Fruit fly (Drosophila melanogaster): ENCODE measurements around the gene Edem1.

Edem1 gene

DNA sequence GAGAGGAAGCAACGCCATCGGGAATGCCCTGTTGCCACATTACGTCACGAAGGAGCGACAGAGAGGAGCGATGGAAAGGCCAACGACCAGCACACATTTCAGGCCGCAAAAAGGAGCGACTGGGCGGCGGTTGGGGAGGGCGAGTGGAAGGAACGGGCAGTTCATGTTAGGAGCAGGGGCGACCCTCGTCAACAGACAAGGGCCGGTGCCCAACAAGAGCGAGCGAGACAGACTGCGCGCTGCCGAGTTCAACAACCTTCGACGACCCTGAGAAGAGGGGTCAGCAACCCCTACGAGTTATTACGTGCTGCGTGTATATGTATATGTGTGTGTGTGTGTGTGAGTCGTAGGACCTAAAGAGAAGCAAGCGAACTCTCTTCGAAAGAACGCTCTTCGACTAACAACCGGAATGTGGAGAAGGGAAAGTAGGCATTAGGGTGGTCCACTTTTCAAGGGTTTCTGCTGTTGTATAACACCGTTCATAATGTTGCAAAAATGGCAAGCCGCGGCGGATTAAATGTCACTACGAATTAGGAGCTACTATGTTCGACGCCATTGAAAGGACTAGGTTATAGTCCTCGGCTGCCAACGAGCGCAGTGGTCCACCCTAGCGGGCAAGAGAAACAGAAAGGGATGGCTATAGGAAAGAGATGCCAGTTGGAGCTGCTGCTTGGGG is 42.9 kb upstream of the Edem1 start (continued):
- TF ChIP-seq prd (optimal IDR thresholded peaks at IDR 0.05) (no peak), prd (GFP tag; IDR thresholded peaks at IDR 0.05) (peak; percentile 91), vfl (GFP tag; optimal IDR thresholded peaks at IDR 0.05) (peak; percentile 84), kay (GFP tag; optimal IDR thresholded peaks at IDR 0.05) (peak; percentile 78), HLH54F (GFP tag; optimal IDR thresholded peaks at IDR 0.05) (peak; percentile 95), Sox102F (GFP tag; optimal IDR thresholded peaks at IDR 0.05) (peak; percentile 96), ERR (GFP tag; optimal IDR thresholded peaks at IDR 0.05) (peak; percentile 91), ssp (GFP tag; IDR thresholded peaks at IDR 0.05) (peak; percentile 77), lab (GFP tag; optimal IDR thresholded peaks at IDR 0.05) (peak; percentile 98), CG1233 (GFP tag; optimal IDR thresholded peaks at IDR 0.05) (peak; percentile 95), toy (GFP tag; IDR thresholded peaks at IDR 0.05) (peak; percentile 85), tna (GFP tag; IDR thresholded peaks at IDR 0.05; ENCODE audit: partially characterized antibody) (no peak), twi (tag; optimal IDR thresholded peaks at IDR 0.05) (peak; percentile 76), CG11504 (tag; optimal IDR thresholded peaks at IDR 0.05) (peak; percentile 94), CG14965 (GFP tag; optimal IDR thresholded peaks at IDR 0.05; ENCODE audit: borderline replicate concordance) (peak; percentile 75), Dek (tag; optimal IDR thresholded peaks at IDR 0.05) (peak; percentile 93)

DNA sequence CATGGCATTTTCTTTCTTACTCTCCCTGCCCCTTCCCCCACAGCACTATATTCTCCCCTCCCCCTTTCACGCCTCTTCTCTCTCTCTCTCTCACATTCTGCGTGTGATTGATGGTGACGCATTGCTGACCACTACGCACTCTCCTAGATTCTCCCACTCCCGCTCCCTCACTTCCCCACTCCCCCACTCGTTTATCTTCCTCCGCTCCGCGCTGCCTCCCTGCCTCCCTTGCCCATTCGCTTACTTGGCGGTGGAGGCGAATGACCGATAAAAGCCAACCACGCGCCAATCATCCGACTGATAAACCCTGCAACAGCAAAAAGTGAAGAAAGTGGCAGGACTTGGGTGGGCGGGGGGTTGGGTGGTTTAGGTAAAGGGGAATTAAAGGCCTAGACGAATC is 41.7 kb upstream of the Edem1 start:
- no peak for TF ChIP-seq pzg (GFP tag; optimal IDR thresholded peaks at IDR 0.05)
- TF ChIP-seq GATAe (GFP tag; conservative IDR thresholded peaks at IDR 0.05), result peak; percentile 58; the same call in 1 of the 2 replicates
- TF ChIP-seq CG1529 (GFP tag; optimal IDR thresholded peaks at IDR 0.05), result no peak
- no peak for TF ChIP-seq bbx (GFP tag; IDR thresholded peaks at IDR 0.05; ENCODE audit: partially characterized antibody)
- peak; percentile 8 for TF ChIP-seq CG7987 (GFP tag; optimal IDR thresholded peaks at IDR 0.05)
- TF ChIP-seq scrt (GFP tag; optimal IDR thresholded peaks at IDR 0.05), result no peak
- peak; percentile 5 to 24 for TF ChIP-seq Trl (optimal IDR thresholded peaks at IDR 0.05)
- TF ChIP-seq Trl (GFP tag; optimal IDR thresholded peaks at IDR 0.05), result no peak
- TF ChIP-seq CG32767 (GFP tag; IDR thresholded peaks at IDR 0.05), result no peak
- no peak for TF ChIP-seq CG11696 (GFP tag; IDR thresholded peaks at IDR 0.05)
- TF ChIP-seq sug (tag; optimal IDR thresholded peaks at IDR 0.05), result peak; percentile 0
- TF ChIP-seq TFAM (GFP tag; optimal IDR thresholded peaks at IDR 0.05), result no peak
- no peak for TF ChIP-seq jumu (GFP tag; optimal IDR thresholded peaks at IDR 0.05)
- no peak for TF ChIP-seq ap (GFP tag; IDR thresholded peaks at IDR 0.05)
- no peak for TF ChIP-seq CG2889 (GFP tag; IDR thresholded peaks at IDR 0.05)
- TF ChIP-seq CG7357 (GFP tag; IDR thresholded peaks at IDR 0.05), result no peak
- no peak for TF ChIP-seq CG10274 (GFP tag; optimal IDR thresholded peaks at IDR 0.05)
- no peak for TF ChIP-seq emc (GFP tag; optimal IDR thresholded peaks at IDR 0.05)
- TF ChIP-seq otp (GFP tag; IDR thresholded peaks at IDR 0.05), result no peak
- TF ChIP-seq toy (GFP tag; IDR thresholded peaks at IDR 0.05), result no peak
- TF ChIP-seq eyg (GFP tag; optimal IDR thresholded peaks at IDR 0.05), result no peak
- TF ChIP-seq CG8359 (GFP tag; optimal IDR thresholded peaks at IDR 0.05; ENCODE audit: borderline replicate concordance), result no peak
- TF ChIP-seq Gug (GFP tag; IDR thresholded peaks at IDR 0.05), result no peak
- TF ChIP-seq caup (GFP tag; optimal IDR thresholded peaks at IDR 0.05; ENCODE audit: severe bottlenecking), result no peak
- no peak for TF ChIP-seq ftz-f1 (GFP tag; optimal IDR thresholded peaks at IDR 0.05)
- no peak for TF ChIP-seq bigmax (GFP tag; optimal IDR thresholded peaks at IDR 0.05)
- no peak for TF ChIP-seq HmgD (GFP tag; optimal IDR thresholded peaks at IDR 0.05)
- no peak for TF ChIP-seq CG13287 (GFP tag; IDR thresholded peaks at IDR 0.05; ENCODE audit: partially characterized antibody)
- no peak for TF ChIP-seq kah (GFP tag; optimal IDR thresholded peaks at IDR 0.05)
- TF ChIP-seq CG14710 (tag; optimal IDR thresholded peaks at IDR 0.05), result no peak
- TF ChIP-seq CG15601 (tag; optimal IDR thresholded peaks at IDR 0.05), result no peak
- TF ChIP-seq oc (tag; optimal IDR thresholded peaks at IDR 0.05), result no peak
- no peak for TF ChIP-seq CG3281 (GFP tag; optimal IDR thresholded peaks at IDR 0.05)
- peak; percentile 41 for TF ChIP-seq cwo (GFP tag; optimal IDR thresholded peaks at IDR 0.05)
- TF ChIP-seq hb (GFP tag; IDR thresholded peaks at IDR 0.05; ENCODE audit: partially characterized antibody), result no peak
